Worm (Caenorhabditis elegans) whole organism, L3 larva: ENCODE measurements around the gene ubc-15.
A peak's percentile ranks its signal among the peaks of the same experiment; 100 is the strongest.

Experiments used
- ceh-9 ChIP-seq: sonication (generic microtip); optimal IDR thresholded peaks from 2 replicates; lab custom pipeline; 2018; ENCODE audit warnings: missing biosample characterization, missing genetic modification characterization
- lin-15B ChIP-seq: fragments of 150-350 bp; optimal IDR thresholded peaks from 2 replicates; lab custom pipeline; 2014; ENCODE audit warnings: missing biosample characterization, missing genetic modification characterization
- nfya-1 ChIP-seq: sonication (generic microtip); optimal IDR thresholded peaks from 2 replicates; lab custom pipeline; 2017; ENCODE audit warnings: missing genetic modification characterization, mild to moderate bottlenecking, missing compliant biosample characterization, antibody characterized with exemption, moderate library complexity; ENCODE audit not compliant: insufficient read depth
- skn-1 ChIP-seq: fragments of 150-350 bp; optimal IDR thresholded peaks from 2 replicates; lab custom pipeline; 2014; ENCODE audit warnings: missing biosample characterization, missing genetic modification characterization
- unc-62 ChIP-seq: fragments of 150-350 bp; sonication (generic microtip); optimal IDR thresholded peaks from 4 replicates; lab custom pipeline; 2014; ENCODE audit warnings: missing biosample characterization, missing genetic modification reagents, missing genetic modification characterization

DNA sequence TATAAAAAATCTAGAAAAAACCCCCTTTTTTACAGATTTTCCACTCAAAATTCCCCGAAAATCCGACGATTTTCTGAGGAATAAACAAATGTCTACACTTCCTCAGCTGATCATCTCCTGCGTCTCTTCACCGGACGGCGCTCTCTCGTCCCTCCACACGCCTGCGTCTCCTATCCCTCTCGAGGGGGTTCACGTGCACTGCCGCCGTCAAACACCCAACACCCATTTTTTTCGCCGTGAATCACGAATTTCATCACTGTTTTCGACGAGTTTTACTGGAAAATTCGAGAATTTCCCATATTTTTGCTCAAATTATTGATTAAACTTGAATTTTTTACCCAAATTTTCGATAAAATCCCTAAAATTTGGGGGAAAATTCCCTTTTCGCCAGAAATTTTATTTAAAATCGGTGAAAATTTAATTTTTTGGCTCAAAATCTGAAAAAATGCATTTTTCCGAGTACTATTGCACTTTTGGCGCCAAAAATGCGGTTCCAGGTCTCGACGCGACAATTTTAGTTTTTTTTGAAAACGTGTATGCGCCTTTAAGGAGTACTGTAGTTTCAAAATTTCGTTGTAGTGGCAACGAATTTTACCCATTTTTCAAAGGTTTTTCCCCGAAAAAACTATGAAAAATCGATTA lies 7.5 kb upstream of the ubc-15 start:
- no peak for TF ChIP-seq skn-1 (tag; lab: Kevin White, UChicago)
- TF ChIP-seq lin-15B (tag; lab: Kevin White, UChicago): peak; percentile 15
- TF ChIP-seq unc-62 (GFP tag; lab: Kevin White, UChicago): no peak
- peak; percentile 48 for TF ChIP-seq nfya-1 (tag; lab: Kevin White, UChicago)
- no peak for TF ChIP-seq ceh-9 (tag; lab: Kevin White, UChicago)
